Worm (Caenorhabditis elegans): ENCODE measurements around the gene clec-230.

ce11 chrV:15315827-15316527, 33.0 kb downstream of the clec-230 start, which contains the start of the genes srt-22 and nhr-246:
- TF ChIP-seq ztf-11 (tag; optimal IDR thresholded peaks at IDR 0.05) (no peak), nhr-28 (tag; optimal IDR thresholded peaks at IDR 0.05) (no peak), unc-39 (tag; optimal IDR thresholded peaks at IDR 0.05) (no peak), ceh-83 (GFP tag; optimal IDR thresholded peaks at IDR 0.05) (no peak), nhr-12 (tag; optimal IDR thresholded peaks at IDR 0.05) (no peak), unc-62 (GFP tag; optimal IDR thresholded peaks at IDR 0.05) (no peak), lin-13 (tag; optimal IDR thresholded peaks at IDR 0.05) (no peak), ces-1 (GFP tag; optimal IDR thresholded peaks at IDR 0.05) (no peak), blmp-1 (tag; optimal IDR thresholded peaks at IDR 0.05) (no peak), drap-1 (GFP tag; optimal IDR thresholded peaks at IDR 0.05) (no peak), pha-4 (tag; optimal IDR thresholded peaks at IDR 0.05) (no peak), nhr-237 (tag; optimal IDR thresholded peaks at IDR 0.05) (no peak)

Measured in whole organism, mixed stage, embryonic.